Worm (Caenorhabditis elegans) whole organism, L4 larva: Measurements from ENCODE around the gene F17A2.13.

Experiments
- ama-1 ChIP-seq: fragments of 150-350 bp; optimal IDR thresholded peaks from 2 replicates; lab custom pipeline; 2014; ENCODE audit warnings: inconsistent platforms, mixed read lengths
- fos-1 ChIP-seq: fragments of 150-350 bp; optimal IDR thresholded peaks from 2 replicates; lab custom pipeline; 2014; ENCODE audit warnings: missing biosample characterization, missing genetic modification characterization

ce11 chrX:12362951-12363486 lies 41.6 kb downstream of the F17A2.13 start:
- TF ChIP-seq fos-1 (tag; lab: Kevin White, UChicago) (peak; percentile 98), ama-1 (lab: Kevin White, UChicago) (no peak)
